Worm (Caenorhabditis elegans): ENCODE data around the gene srap-1.

DNA sequence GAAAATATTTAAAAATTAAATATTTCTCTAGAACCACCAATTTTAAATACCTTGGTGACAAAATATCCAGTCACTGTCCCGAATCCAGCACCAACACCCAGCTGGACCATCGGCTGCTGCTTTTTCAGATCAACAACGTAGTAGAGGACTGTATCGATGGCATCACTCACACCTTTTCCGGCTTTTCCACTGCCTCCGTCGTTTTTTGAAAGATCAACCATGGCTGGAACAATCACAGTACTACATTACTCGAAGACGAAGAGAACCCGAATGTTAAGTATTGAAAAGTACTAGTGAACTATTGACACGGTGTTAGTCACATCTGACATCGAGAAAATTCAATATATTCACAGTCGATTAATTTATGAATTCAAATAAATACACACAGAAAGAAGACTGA, 34.1 kb downstream of the srap-1 start, which contains the start of gene fndc-1:
- TF ChIP-seq egl-43 (GFP tag; IDR thresholded peaks at IDR 0.05) (0 out of 2 replicates have a peak, but pooled peaks have one; percentile 43), hif-1 (tag; optimal IDR thresholded peaks at IDR 0.05) (no peak), daf-19 (GFP tag; conservative IDR thresholded peaks at IDR 0.05) (no peak)
